Worm (Caenorhabditis elegans): Measurements from ENCODE around the gene C04A11.2.

ce11 chrX:13650799-13651198, 17.8 kb downstream of the C04A11.2 start, which contains the start of gene C40C9.4:
- TF ChIP-seq ztf-6 (GFP tag; IDR thresholded peaks at IDR 0.05) (no peak), him-1 (tag; optimal IDR thresholded peaks at IDR 0.05) (no peak), fkh-3 (tag; optimal IDR thresholded peaks at IDR 0.05) (no peak), ceh-91 (GFP tag; IDR thresholded peaks at IDR 0.05) (no peak), lin-40 (tag; optimal IDR thresholded peaks at IDR 0.05) (no peak), Y53G8AR.9 (GFP tag; conservative IDR thresholded peaks at IDR 0.05) (no peak), Y95B8A.8 (GFP tag; IDR thresholded peaks at IDR 0.05) (no peak)
